ENCODE assay signal across 6 worm cellular contexts in genomic region chrX:7315329-7315728, ce11.
A peak's percentile ranks its signal among the peaks of the same experiment; 100 is the strongest.
TF ChIP-seq lines count a peak whose summit lies in the region.

TSS of gene spp-3 (minus strand) at chrX:7315353.

TF ChIP-seq in whole organism, L1 larva, 84 proteins besides CTCF, POLR2A, EP300 and RAD21 (continues in another document):
- TF ChIP-seq C16A3.4 (tag; optimal IDR thresholded peaks at IDR 0.05; lab: Kevin White, UChicago) (no peak), nhr-77 (tag; optimal IDR thresholded peaks at IDR 0.05; lab: Kevin White, UChicago) (no peak), nhr-90 (tag; optimal IDR thresholded peaks at IDR 0.05; lab: Kevin White, UChicago; ENCODE audit: poor library complexity) (peak; percentile 8), fos-1 (tag; optimal IDR thresholded peaks at IDR 0.05; lab: Kevin White, UChicago) (no peak), nhr-20 (tag; optimal IDR thresholded peaks at IDR 0.05; lab: Kevin White, UChicago) (peak; percentile 17), pqm-1 (tag; optimal IDR thresholded peaks at IDR 0.05; lab: Kevin White, UChicago) (peak; percentile 20), lsy-2 (tag; optimal IDR thresholded peaks at IDR 0.05; lab: Kevin White, UChicago) (peak in 1 of 2 experiments; percentile 39), snpc-4 (tag; optimal IDR thresholded peaks at IDR 0.05; lab: Kevin White, UChicago) (no peak), unc-30 (tag; optimal IDR thresholded peaks at IDR 0.05; lab: Kevin White, UChicago) (no peak), grh-1 (GFP tag; IDR thresholded peaks at IDR 0.05; lab: Robert Waterston, UW) (no peak), nhr-71 (tag; optimal IDR thresholded peaks at IDR 0.05; lab: Kevin White, UChicago) (no peak), unc-130 (tag; optimal IDR thresholded peaks at IDR 0.05; lab: Kevin White, UChicago) (no peak), isw-1 (GFP tag; IDR thresholded peaks at IDR 0.05; lab: Robert Waterston, UW) (no peak), efl-1 (optimal IDR thresholded peaks at IDR 0.05; lab: Kevin White, UChicago) (no peak), efl-1 (GFP tag; optimal IDR thresholded peaks at IDR 0.05 in 1 of 2; lab: Kevin White, UChicago) (no peak)

TF ChIP-seq in whole organism, L2 larva, 48 proteins besides CTCF, POLR2A, EP300 and RAD21 (continues in another document):
- TF ChIP-seq elt-1 (tag; optimal IDR thresholded peaks at IDR 0.05; lab: Kevin White, UChicago) = no peak
- peak; percentile 38 for TF ChIP-seq F13H6.1 (tag; optimal IDR thresholded peaks at IDR 0.05; lab: Kevin White, UChicago)
- no peak for TF ChIP-seq nhr-129 (tag; optimal IDR thresholded peaks at IDR 0.05; lab: Kevin White, UChicago)
- no peak for TF ChIP-seq R02D3.7 (tag; optimal IDR thresholded peaks at IDR 0.05; lab: Kevin White, UChicago)
- TF ChIP-seq Y55F3AM.14 (GFP tag; optimal IDR thresholded peaks at IDR 0.05; lab: Kevin White, UChicago) = no peak
- peak; percentile 89 for TF ChIP-seq skn-1 (tag; optimal IDR thresholded peaks at IDR 0.05; lab: Kevin White, UChicago)
- TF ChIP-seq C34F6.9 (tag; optimal IDR thresholded peaks at IDR 0.05; lab: Kevin White, UChicago) = no peak
- peak; percentile 95 for TF ChIP-seq fos-1 (tag; optimal IDR thresholded peaks at IDR 0.05; lab: Kevin White, UChicago)
- TF ChIP-seq zag-1 (tag; optimal IDR thresholded peaks at IDR 0.05; lab: Kevin White, UChicago) = no peak
- peak; percentile 64 for TF ChIP-seq sma-9 (GFP tag; optimal IDR thresholded peaks at IDR 0.05; lab: Kevin White, UChicago)
- TF ChIP-seq sma-9 (tag; optimal IDR thresholded peaks at IDR 0.05; lab: Kevin White, UChicago) = no peak
- no peak for TF ChIP-seq alr-1 (tag; optimal IDR thresholded peaks at IDR 0.05; lab: Kevin White, UChicago)
- no peak for TF ChIP-seq dmd-4 (tag; optimal IDR thresholded peaks at IDR 0.05; lab: Kevin White, UChicago)
- TF ChIP-seq ztf-1 (GFP tag; conservative IDR thresholded peaks at IDR 0.05; lab: Robert Waterston, UW) = no peak
- TF ChIP-seq nhr-12 (tag; optimal IDR thresholded peaks at IDR 0.05; lab: Kevin White, UChicago) = no peak
- TF ChIP-seq gmeb-1 (tag; optimal IDR thresholded peaks at IDR 0.05; lab: Kevin White, UChicago) = peak; percentile 57

TF ChIP-seq in whole organism, L3 larva, 47 proteins besides CTCF, POLR2A, EP300 and RAD21:
- TF ChIP-seq pha-4 (tag; optimal IDR thresholded peaks at IDR 0.05; lab: Kevin White, UChicago) (peak; percentile 38), elt-2 (tag; optimal IDR thresholded peaks at IDR 0.05; lab: Kevin White, UChicago) (peak; percentile 96), nhr-25 (tag; optimal IDR thresholded peaks at IDR 0.05; lab: Kevin White, UChicago) (no peak), nhr-12 (tag; optimal IDR thresholded peaks at IDR 0.05; lab: Kevin White, UChicago) (no peak), jun-1 (tag; optimal IDR thresholded peaks at IDR 0.05; lab: Kevin White, UChicago) (peak; percentile 57), fkh-10 (GFP tag; optimal IDR thresholded peaks at IDR 0.05; lab: Kevin White, UChicago) (no peak), zag-1 (tag; optimal IDR thresholded peaks at IDR 0.05; lab: Kevin White, UChicago) (no peak), pqm-1 (tag; optimal IDR thresholded peaks at IDR 0.05; lab: Kevin White, UChicago) (peak; percentile 93), egl-27 (tag; optimal IDR thresholded peaks at IDR 0.05; lab: Kevin White, UChicago) (no peak), nfya-1 (tag; optimal IDR thresholded peaks at IDR 0.05; lab: Kevin White, UChicago; ENCODE audit: insufficient read depth) (peak; percentile 48), skn-1 (tag; optimal IDR thresholded peaks at IDR 0.05; lab: Kevin White, UChicago) (peak; percentile 88)

TF ChIP-seq in whole organism, L4 larva, 104 proteins besides CTCF, POLR2A, EP300 and RAD21 (continues in another document):
- TF ChIP-seq spr-1 (tag; optimal IDR thresholded peaks at IDR 0.05; lab: Kevin White, UChicago) = no peak
- TF ChIP-seq nhr-111 (GFP tag; optimal IDR thresholded peaks at IDR 0.05; lab: Kevin White, UChicago) = no peak
- no peak for TF ChIP-seq nhr-25 (tag; optimal IDR thresholded peaks at IDR 0.05; lab: Kevin White, UChicago; ENCODE audit: borderline replicate concordance, insufficient read depth)
- TF ChIP-seq D1046.2 (GFP tag; IDR thresholded peaks at IDR 0.05; lab: Robert Waterston, UW) = no peak
- no peak for TF ChIP-seq daf-8 (GFP tag; IDR thresholded peaks at IDR 0.05; lab: Robert Waterston, UW)
- peak; percentile 24 for TF ChIP-seq mxl-3 (GFP tag; optimal IDR thresholded peaks at IDR 0.05; lab: Kevin White, UChicago)
- no peak for TF ChIP-seq ceh-28 (tag; optimal IDR thresholded peaks at IDR 0.05; lab: Kevin White, UChicago)
- no peak for TF ChIP-seq tag-97 (GFP tag; IDR thresholded peaks at IDR 0.05; lab: Robert Waterston, UW)
- TF ChIP-seq T26A8.4 (GFP tag; IDR thresholded peaks at IDR 0.05; lab: Robert Waterston, UW) = 0 out of 2 replicates have a peak, but pooled peaks have one; percentile 44
- TF ChIP-seq saeg-2 (GFP tag; IDR thresholded peaks at IDR 0.05; lab: Robert Waterston, UW) = no peak
- TF ChIP-seq daf-19 (GFP tag; conservative IDR thresholded peaks at IDR 0.05; lab: Robert Waterston, UW) = no peak
- no peak for TF ChIP-seq F49E8.2 (tag; optimal IDR thresholded peaks at IDR 0.05; lab: Kevin White, UChicago; ENCODE audit: borderline replicate concordance)
- TF ChIP-seq gei-8 (GFP tag; optimal IDR thresholded peaks at IDR 0.05; lab: Kevin White, UChicago) = no peak
- TF ChIP-seq ztf-11 (tag; optimal IDR thresholded peaks at IDR 0.05; lab: Kevin White, UChicago) = no peak
- peak; percentile 49 for TF ChIP-seq mep-1 (tag; optimal IDR thresholded peaks at IDR 0.05; lab: Kevin White, UChicago)
- TF ChIP-seq vab-7 (GFP tag; IDR thresholded peaks at IDR 0.05; lab: Robert Waterston, UW) = no peak
- TF ChIP-seq hmg-1.1 (GFP tag; IDR thresholded peaks at IDR 0.05; lab: Robert Waterston, UW) = no peak
- peak in 1 of 2 experiments; percentile 43 for TF ChIP-seq daf-16 (GFP tag; optimal IDR thresholded peaks at IDR 0.05; lab: Kevin White, UChicago)
- TF ChIP-seq daf-16 (tag; optimal IDR thresholded peaks at IDR 0.05; lab: Kevin White, UChicago) = peak; percentile 90

TF ChIP-seq in whole organism, late embryonic, 69 proteins besides CTCF, POLR2A, EP300 and RAD21:
- TF ChIP-seq elt-2 (tag; optimal IDR thresholded peaks at IDR 0.05; lab: Kevin White, UChicago) = peak; percentile 10
- no peak for TF ChIP-seq ceh-6 (GFP tag; optimal IDR thresholded peaks at IDR 0.05; lab: Kevin White, UChicago)
- TF ChIP-seq hlh-15 (tag; optimal IDR thresholded peaks at IDR 0.05; lab: Kevin White, UChicago) = no peak
- no peak for TF ChIP-seq eyg-1 (tag; optimal IDR thresholded peaks at IDR 0.05; lab: Kevin White, UChicago)
- no peak for TF ChIP-seq nfya-1 (tag; optimal IDR thresholded peaks at IDR 0.05; lab: Kevin White, UChicago)
- no peak for TF ChIP-seq ceh-19 (GFP tag; optimal IDR thresholded peaks at IDR 0.05; lab: Kevin White, UChicago)
- TF ChIP-seq pha-4 (tag; optimal IDR thresholded peaks at IDR 0.05; lab: Kevin White, UChicago) = no peak
- no peak for TF ChIP-seq nhr-232 (tag; optimal IDR thresholded peaks at IDR 0.05; lab: Kevin White, UChicago)
TF ChIP-seq in whole organism, late embryonic: peak in this region for 1.

TF ChIP-seq in whole organism, young adult, 124 proteins besides CTCF, POLR2A, EP300 and RAD21:
- no peak for TF ChIP-seq ceh-91 (GFP tag; IDR thresholded peaks at IDR 0.05; lab: Robert Waterston, UW)
- no peak for TF ChIP-seq madf-3 (GFP tag; IDR thresholded peaks at IDR 0.05; lab: Robert Waterston, UW)
- peak; percentile 82 for TF ChIP-seq nhr-80 (tag; optimal IDR thresholded peaks at IDR 0.05; lab: Kevin White, UChicago)
- TF ChIP-seq ztf-18 (tag; optimal IDR thresholded peaks at IDR 0.05; lab: Kevin White, UChicago) = no peak
- 0 out of 2 replicates have a peak, but pooled peaks have one; percentile 56 for TF ChIP-seq nfyb-1 (GFP tag; IDR thresholded peaks at IDR 0.05; lab: Robert Waterston, UW)
- no peak for TF ChIP-seq snpc-1.3 (tag; optimal IDR thresholded peaks at IDR 0.05; lab: Kevin White, UChicago; ENCODE audit: insufficient read depth)
- peak; percentile 65 for TF ChIP-seq ets-4 (GFP tag; optimal IDR thresholded peaks at IDR 0.05; lab: Kevin White, UChicago)
- TF ChIP-seq cebp-1 (GFP tag; IDR thresholded peaks at IDR 0.05; lab: Robert Waterston, UW) = no peak
- TF ChIP-seq cebp-1 (tag; optimal IDR thresholded peaks at IDR 0.05; lab: Kevin White, UChicago) = peak; percentile 40
- TF ChIP-seq madf-6 (GFP tag; IDR thresholded peaks at IDR 0.05; lab: Robert Waterston, UW) = 0 out of 2 replicates have a peak, but pooled peaks have one; percentile 5
- TF ChIP-seq atf-7 (tag; optimal IDR thresholded peaks at IDR 0.05; lab: Kevin White, UChicago) = peak; percentile 20
- TF ChIP-seq bed-1 (GFP tag; IDR thresholded peaks at IDR 0.05; lab: Robert Waterston, UW) = no peak
